Worm (Caenorhabditis elegans) whole organism, L1 larva: ENCODE results near the gene oac-4.

Experiments used
- C16A3.4 ChIP-seq: fragments of 150-350 bp; optimal IDR thresholded peaks from 2 replicates; lab custom pipeline; 2014; ENCODE audit warnings: missing biosample characterization, missing genetic modification characterization
- F16B12.6 ChIP-seq: fragments of 150-350 bp; optimal IDR thresholded peaks from 2 replicates; lab custom pipeline; 2014; ENCODE audit warnings: missing biosample characterization, missing genetic modification characterization
- aha-1 ChIP-seq: fragments of 150-350 bp; optimal IDR thresholded peaks from 2 replicates; lab custom pipeline; 2014; ENCODE audit warnings: missing biosample characterization, missing genetic modification characterization
- ceh-90 ChIP-seq: sonication (generic microtip); optimal IDR thresholded peaks from 2 replicates; lab custom pipeline; 2016; ENCODE audit warnings: missing genetic modification characterization, missing compliant biosample characterization
- dpl-1 ChIP-seq, 3 experiments: fragments of 150-350 bp in 2 of 3; sonication (generic microtip) in 1 of 3; optimal IDR thresholded peaks; 2 replicates each; lab custom pipeline; 2014 to 2017; ENCODE audit warnings: missing biosample characterization in 3 of 3, missing genetic modification characterization in 3 of 3, missing genetic modification reagents in 3 of 3
- dsc-1 ChIP-seq: sonication (generic microtip); optimal IDR thresholded peaks from 2 replicates; lab custom pipeline; 2016; ENCODE audit warnings: mild to moderate bottlenecking, missing genetic modification characterization, missing compliant biosample characterization
- efl-1 ChIP-seq, 4 experiments: fragments of 150-350 bp; optimal IDR thresholded peaks in 3 of 4; peaks in 1 of 4; 1 replicate in 1 of 4; 2 replicates in 3 of 4; lab custom pipeline; 2014; ENCODE audit warnings: missing biosample characterization in 2 of 4, missing genetic modification characterization in 2 of 4, missing genetic modification reagents in 2 of 4
- efl-3 ChIP-seq: fragments of 200-800 bp; sonication (Bioruptor generic); optimal IDR thresholded peaks from 2 replicates; lab custom pipeline; 2018; ENCODE audit warnings: mild to moderate bottlenecking, missing genetic modification characterization, missing compliant biosample characterization
- egl-13 ChIP-seq: sonication (generic microtip); optimal IDR thresholded peaks from 2 replicates; lab custom pipeline; 2016; ENCODE audit warnings: missing genotype, missing genetic modification reagents, missing genetic modification characterization, missing compliant biosample characterization
- elt-2 ChIP-seq: sonication (generic microtip); optimal IDR thresholded peaks from 2 replicates; lab custom pipeline; 2016; ENCODE audit warnings: missing genetic modification characterization, mild to moderate bottlenecking, inconsistent platforms, missing compliant biosample characterization, missing genetic modification reagents
- fkh-8 ChIP-seq: sonication (generic microtip); optimal IDR thresholded peaks from 2 replicates; lab custom pipeline; 2016; ENCODE audit warnings: mild to moderate bottlenecking, missing genetic modification characterization, missing compliant biosample characterization
- isw-1 ChIP-seq: fragments of 200-800 bp; sonication (Bioruptor generic); IDR thresholded peaks from 2 replicates; pipeline ENCODE4 v1.3.6; 2022; ENCODE audit warnings: missing genetic modification characterization, missing compliant biosample characterization
- lin-14 ChIP-seq: fragments of 200-800 bp; sonication (Bioruptor generic); optimal IDR thresholded peaks from 2 replicates; lab custom pipeline; 2018; ENCODE audit warnings: mild to moderate bottlenecking, missing genetic modification characterization, moderate library complexity, missing compliant biosample characterization
- lin-35 ChIP-seq, 2 experiments: fragments of 150-350 bp; optimal IDR thresholded peaks; 2 replicates each; lab custom pipeline; 2014; ENCODE audit warnings: missing biosample characterization in 2 of 2, missing genetic modification characterization in 2 of 2, missing genetic modification reagents in 2 of 2
- lsy-2 ChIP-seq, 2 experiments: fragments of 150-350 bp; optimal IDR thresholded peaks; 2 replicates each; lab custom pipeline; 2014; ENCODE audit warnings: missing biosample characterization in 2 of 2, missing genetic modification characterization in 2 of 2
- mef-2 ChIP-seq: fragments of 150-350 bp; optimal IDR thresholded peaks from 2 replicates; lab custom pipeline; 2014; ENCODE audit warnings: missing biosample characterization, missing genetic modification characterization
- mep-1 ChIP-seq: fragments of 150-350 bp; optimal IDR thresholded peaks from 2 replicates; lab custom pipeline; 2014; ENCODE audit warnings: missing biosample characterization, missing genetic modification characterization
- nhr-19 ChIP-seq: fragments of 200-800 bp; sonication (Bioruptor generic); conservative IDR thresholded peaks from 2 replicates; pipeline ENCODE4 v1.3.6; 2022; ENCODE audit warnings: missing genetic modification characterization, missing compliant biosample characterization
- nhr-20 ChIP-seq: sonication (generic microtip); optimal IDR thresholded peaks from 2 replicates; lab custom pipeline; 2016; ENCODE audit warnings: mild to moderate bottlenecking, missing genetic modification characterization, missing compliant biosample characterization
- nhr-47 ChIP-seq: sonication (generic microtip); optimal IDR thresholded peaks from 2 replicates; lab custom pipeline; 2016; ENCODE audit warnings: mild to moderate bottlenecking, missing genetic modification characterization, moderate library complexity, missing compliant biosample characterization
- nhr-71 ChIP-seq: sonication (generic microtip); optimal IDR thresholded peaks from 2 replicates; lab custom pipeline; 2016; ENCODE audit warnings: mild to moderate bottlenecking, missing genetic modification characterization, moderate library complexity, missing compliant biosample characterization
- nhr-76 ChIP-seq: sonication (generic microtip); optimal IDR thresholded peaks from 2 replicates; lab custom pipeline; 2017; ENCODE audit warnings: missing biosample characterization, missing genetic modification characterization
- nhr-85 ChIP-seq: sonication (generic microtip); peaks from one replicate; lab custom pipeline; 2016; ENCODE audit warnings: missing genetic modification characterization, inconsistent platforms, missing compliant biosample characterization
- nhr-90 ChIP-seq: sonication (generic microtip); optimal IDR thresholded peaks from 2 replicates; lab custom pipeline; 2016; ENCODE audit warnings: mild to moderate bottlenecking, missing genetic modification characterization, missing compliant biosample characterization; ENCODE audit not compliant: poor library complexity
- rnt-1 ChIP-seq: sonication (generic microtip); optimal IDR thresholded peaks from 2 replicates; lab custom pipeline; 2016; ENCODE audit warnings: mild to moderate bottlenecking, missing genetic modification characterization, moderate library complexity, missing compliant biosample characterization
- snu-23 ChIP-seq: sonication (generic microtip); optimal IDR thresholded peaks from 2 replicates; lab custom pipeline; 2016; ENCODE audit warnings: missing genetic modification characterization, missing compliant biosample characterization
- swsn-7 ChIP-seq: sonication (generic microtip); optimal IDR thresholded peaks from 2 replicates; lab custom pipeline; 2016; ENCODE audit warnings: missing genetic modification characterization, missing compliant biosample characterization
- tbx-2 ChIP-seq: sonication (generic microtip); optimal IDR thresholded peaks from 2 replicates; lab custom pipeline; 2016; ENCODE audit warnings: missing genetic modification characterization, missing compliant biosample characterization
- unc-62 ChIP-seq: fragments of 150-350 bp; optimal IDR thresholded peaks from 2 replicates; lab custom pipeline; 2014; ENCODE audit warnings: missing biosample characterization, missing genetic modification reagents, missing genetic modification characterization
- unc-86 ChIP-seq: sonication (generic microtip); optimal IDR thresholded peaks from 2 replicates; lab custom pipeline; 2016; ENCODE audit warnings: missing genetic modification characterization, missing compliant biosample characterization
- vab-15 ChIP-seq: sonication (generic microtip); optimal IDR thresholded peaks from 2 replicates; lab custom pipeline; 2017; ENCODE audit warnings: missing genotype, mild to moderate bottlenecking, missing genetic modification characterization, missing compliant biosample characterization
- xbp-1 ChIP-seq: sonication (generic microtip); optimal IDR thresholded peaks from 2 replicates; lab custom pipeline; 2016; ENCODE audit warnings: missing genetic modification characterization, missing compliant biosample characterization

Gene oac-4

ce11 chrII:3821248-3821647 lies 14.6 kb downstream of the oac-4 start, which contains the start of gene F54D10.7:
Gene F54D10.7, minus strand, starts transcription at chrII:3821296.
- no peak for TF ChIP-seq nhr-85 (tag; lab: Kevin White, UChicago)
- no peak for TF ChIP-seq nhr-20 (tag; lab: Kevin White, UChicago)
- TF ChIP-seq ceh-90 (tag; lab: Kevin White, UChicago): no peak
- no peak for TF ChIP-seq efl-1 (optimal IDR thresholded peaks at IDR 0.05; lab: Kevin White, UChicago)
- peak in 1 of 2 experiments; percentile 58 for TF ChIP-seq efl-1 (GFP tag; optimal IDR thresholded peaks at IDR 0.05 in 1 of 2; lab: Kevin White, UChicago)

ce11 chrII:3816251-3816849 lies 19.5 kb downstream of the oac-4 start, which contains the start of gene fbxa-24:
Gene fbxa-24, plus strand, starts transcription at chrII:3816526.
- peak in 1 of 3 experiments; percentile 34 for TF ChIP-seq dpl-1 (GFP tag; optimal IDR thresholded peaks at IDR 0.05; lab: Kevin White, UChicago)
- peak; percentile 4 for TF ChIP-seq xbp-1
- TF ChIP-seq F16B12.6 (tag; lab: Kevin White, UChicago): peak; percentile 6
- peak; percentile 65 for TF ChIP-seq nhr-85 (tag; lab: Kevin White, UChicago)
- peak; percentile 33 for TF ChIP-seq swsn-7 (tag; lab: Kevin White, UChicago)
- peak; percentile 9 for TF ChIP-seq dsc-1 (tag; lab: Kevin White, UChicago)
- TF ChIP-seq snu-23 (GFP tag; lab: Kevin White, UChicago): peak; percentile 30
- TF ChIP-seq unc-86: peak; percentile 23
- peak; percentile 31 for TF ChIP-seq tbx-2 (tag; lab: Kevin White, UChicago)
- TF ChIP-seq nhr-20 (tag; lab: Kevin White, UChicago): peak; percentile 34
- TF ChIP-seq lin-14 (GFP tag; lab: Kevin White, UChicago): peak; percentile 77
- peak; percentile 6 for TF ChIP-seq egl-13
- TF ChIP-seq rnt-1 (tag; lab: Kevin White, UChicago): peak; percentile 7
- peak; percentile 58 for TF ChIP-seq nhr-19 (GFP tag; lab: Robert Waterston, UW)
- TF ChIP-seq mep-1 (tag; lab: Kevin White, UChicago): peak; percentile 38
- TF ChIP-seq efl-1 (optimal IDR thresholded peaks at IDR 0.05; lab: Kevin White, UChicago): peak; percentile 41 to 55
- peak; percentile 22 to 50 for TF ChIP-seq efl-1 (GFP tag; optimal IDR thresholded peaks at IDR 0.05 in 1 of 2; lab: Kevin White, UChicago)
- TF ChIP-seq nhr-47 (tag; lab: Kevin White, UChicago): peak; percentile 37
- peak in 1 of 2 experiments; percentile 6 for TF ChIP-seq lin-35 (GFP tag; optimal IDR thresholded peaks at IDR 0.05; lab: Kevin White, UChicago)
- TF ChIP-seq nhr-71 (tag; lab: Kevin White, UChicago): peak; percentile 57
- TF ChIP-seq fkh-8 (tag; lab: Kevin White, UChicago): peak; percentile 72
- TF ChIP-seq isw-1 (GFP tag; lab: Robert Waterston, UW): peak; percentile 27
- peak; percentile 30 to 46 for TF ChIP-seq lsy-2 (tag; optimal IDR thresholded peaks at IDR 0.05; lab: Kevin White, UChicago)

- peak; percentile 79 for TF ChIP-seq F16B12.6 (tag; lab: Kevin White, UChicago)
- TF ChIP-seq lsy-2 (tag; optimal IDR thresholded peaks at IDR 0.05; lab: Kevin White, UChicago): peak; percentile 26
- no peak for TF ChIP-seq C16A3.4
- no peak for TF ChIP-seq aha-1 (tag; lab: Kevin White, UChicago)
- peak; percentile 34 to 55 for TF ChIP-seq efl-1 (optimal IDR thresholded peaks at IDR 0.05; lab: Kevin White, UChicago)
- TF ChIP-seq efl-1 (GFP tag; optimal IDR thresholded peaks at IDR 0.05 in 1 of 2; lab: Kevin White, UChicago): peak; percentile 39 to 68
- TF ChIP-seq elt-2 (tag; lab: Kevin White, UChicago): peak; percentile 83
- no peak for TF ChIP-seq dsc-1 (tag; lab: Kevin White, UChicago)
- peak; percentile 0 for TF ChIP-seq swsn-7 (tag; lab: Kevin White, UChicago)
- TF ChIP-seq efl-3: no peak
- no peak for TF ChIP-seq nhr-76 (tag; lab: Kevin White, UChicago)
- no peak for TF ChIP-seq vab-15 (tag; lab: Kevin White, UChicago)
- peak in 1 of 2 experiments; percentile 15 for TF ChIP-seq lin-35 (GFP tag; optimal IDR thresholded peaks at IDR 0.05; lab: Kevin White, UChicago)
- TF ChIP-seq nhr-20 (tag; lab: Kevin White, UChicago): peak; percentile 21
- peak; percentile 31 for TF ChIP-seq nhr-47 (tag; lab: Kevin White, UChicago)
- TF ChIP-seq mef-2 (tag; lab: Kevin White, UChicago): no peak
- TF ChIP-seq xbp-1: no peak
- no peak for TF ChIP-seq unc-62 (GFP tag; lab: Kevin White, UChicago)
- TF ChIP-seq nhr-90 (tag; lab: Kevin White, UChicago): peak; percentile 15
- peak; percentile 11 for TF ChIP-seq snu-23 (GFP tag; lab: Kevin White, UChicago)
- TF ChIP-seq nhr-71 (tag; lab: Kevin White, UChicago): peak; percentile 14
- TF ChIP-seq dpl-1 (GFP tag; optimal IDR thresholded peaks at IDR 0.05; lab: Kevin White, UChicago): peak in 2 of 3 experiments; percentile 21 to 53
- TF ChIP-seq, all 84 proteins: peak for 12
Observed at ce11 chrII:3815445-3816208, 20.2 kb downstream of the oac-4 start.
